Fruit fly (Drosophila melanogaster) whole organism, prepupa: ENCODE results near the gene bun.

ENCODE experiments used
- Blimp-1 ChIP-seq: fragments of 200-800 bp; sonication (Bioruptor generic); optimal IDR thresholded peaks from 3 replicates; lab custom pipeline; 2017; ENCODE audit warnings: missing biosample characterization, missing genetic modification characterization, mild to moderate bottlenecking, moderate library complexity, missing genetic modification reagents
- CG10669 ChIP-seq: fragments of 200-800 bp; sonication (Bioruptor generic); optimal IDR thresholded peaks from 3 replicates; lab custom pipeline; 2018; ENCODE audit warnings: missing biosample characterization, mild to moderate bottlenecking, missing genetic modification characterization, moderate library complexity
- CG11294 ChIP-seq: fragments of 200-800 bp; sonication (Bioruptor generic); IDR thresholded peaks from 2 replicates; pipeline ENCODE4 v1.3.6; 2022; ENCODE audit warnings: missing biosample characterization, missing genetic modification characterization
- CG16779 ChIP-seq: fragments of 200-800 bp; sonication (Bioruptor generic); optimal IDR thresholded peaks from 3 replicates; lab custom pipeline; 2017; ENCODE audit warnings: missing biosample characterization, mild to moderate bottlenecking, missing genetic modification characterization
- CG31627 ChIP-seq: fragments of 200-800 bp; sonication (Bioruptor generic); optimal IDR thresholded peaks from 3 replicates; lab custom pipeline; 2016; ENCODE audit warnings: missing biosample characterization, missing genetic modification characterization
- CG32006 ChIP-seq: fragments of 200-800 bp; sonication (Bioruptor generic); optimal IDR thresholded peaks from 3 replicates; lab custom pipeline; 2017; ENCODE audit warnings: missing biosample characterization, mild to moderate bottlenecking, missing genetic modification characterization
- CG3919 ChIP-seq: fragments of 200-800 bp; sonication (Bioruptor generic); optimal IDR thresholded peaks from 3 replicates; lab custom pipeline; 2016; ENCODE audit warnings: missing biosample characterization, missing genetic modification characterization
- CG6808 ChIP-seq: fragments of 200-800 bp; sonication (Bioruptor generic); optimal IDR thresholded peaks from 3 replicates; lab custom pipeline; 2017; ENCODE audit warnings: missing biosample characterization, missing genetic modification characterization, mild to moderate bottlenecking, moderate library complexity, missing genetic modification reagents
- CG6854 ChIP-seq: fragments of 200-800 bp; sonication (Bioruptor generic); optimal IDR thresholded peaks from 2 replicates; lab custom pipeline; 2017; ENCODE audit warnings: missing biosample characterization, mild to moderate bottlenecking, missing genetic modification characterization
- CG8119 ChIP-seq: fragments of 200-800 bp; sonication (Bioruptor generic); IDR thresholded peaks from 3 replicates; pipeline ENCODE4 v1.3.6; 2022; ENCODE audit warnings: missing biosample characterization, missing genetic modification characterization
- CG8632 ChIP-seq: fragments of 200-800 bp; sonication (Bioruptor generic); optimal IDR thresholded peaks from 3 replicates; lab custom pipeline; 2016; ENCODE audit warnings: missing biosample characterization, missing genetic modification characterization
- CG9139 ChIP-seq: fragments of 200-800 bp; sonication (Bioruptor generic); optimal IDR thresholded peaks from 3 replicates; lab custom pipeline; 2017; ENCODE audit warnings: missing biosample characterization, mild to moderate bottlenecking, missing genetic modification characterization
- Eip75B ChIP-seq: fragments of 200-800 bp; sonication (Bioruptor generic); optimal IDR thresholded peaks from 3 replicates; lab custom pipeline; 2016; ENCODE audit warnings: missing biosample characterization, missing genetic modification characterization
- Eip78C ChIP-seq: fragments of 200-800 bp; sonication (Bioruptor generic); peaks from one replicate; lab custom pipeline; 2016; ENCODE audit warnings: missing biosample characterization, missing genetic modification characterization
- Ets21C ChIP-seq: fragments of 200-800 bp; sonication (Bioruptor generic); optimal IDR thresholded peaks from 3 replicates; lab custom pipeline; 2016; ENCODE audit warnings: missing biosample characterization, missing genetic modification characterization
- Ets96B ChIP-seq: fragments of 200-800 bp; optimal IDR thresholded peaks from 2 replicates; lab custom pipeline; 2019; ENCODE audit warnings: missing biosample characterization, mild to moderate bottlenecking, missing genetic modification characterization, moderate library complexity
- Gug ChIP-seq: fragments of 200-800 bp; sonication (Bioruptor generic); IDR thresholded peaks from 2 replicates; pipeline ENCODE4 v1.3.6; 2022; ENCODE audit warnings: missing biosample characterization, missing genetic modification characterization
- Hr38 ChIP-seq: sonication (Bioruptor generic); optimal IDR thresholded peaks from 2 replicates; lab custom pipeline; 2016; ENCODE audit warnings: missing biosample characterization, missing genetic modification characterization
- Hr4 ChIP-seq: fragments of 200-800 bp; sonication (Bioruptor generic); optimal IDR thresholded peaks from 3 replicates; lab custom pipeline; 2016; ENCODE audit warnings: missing biosample characterization, missing genetic modification characterization
- Lpt ChIP-seq: fragments of 200-800 bp; sonication (Bioruptor generic); optimal IDR thresholded peaks from 3 replicates; lab custom pipeline; 2016; ENCODE audit warnings: missing biosample characterization, missing genetic modification characterization
- Met ChIP-seq: fragments of 200-800 bp; sonication (Bioruptor generic); optimal IDR thresholded peaks from 3 replicates; lab custom pipeline; 2016; ENCODE audit warnings: missing biosample characterization, missing genetic modification characterization
- OdsH ChIP-seq: fragments of 200-800 bp; sonication (Bioruptor generic); optimal IDR thresholded peaks from 3 replicates; lab custom pipeline; 2016; ENCODE audit warnings: missing biosample characterization, missing genetic modification characterization
- Smox ChIP-seq: fragments of 200-800 bp; sonication (Bioruptor generic); optimal IDR thresholded peaks from 3 replicates; lab custom pipeline; 2016; ENCODE audit warnings: missing biosample characterization, missing genetic modification characterization
- Sox102F ChIP-seq: fragments of 200-800 bp; sonication (Bioruptor generic); optimal IDR thresholded peaks from 2 replicates; lab custom pipeline; 2016; ENCODE audit warnings: missing biosample characterization, mild to moderate bottlenecking, missing genetic modification characterization
- cyc ChIP-seq: fragments of 200-800 bp; sonication (Bioruptor generic); optimal IDR thresholded peaks from 3 replicates; lab custom pipeline; 2016; ENCODE audit warnings: missing biosample characterization, missing genetic modification characterization
- dsx ChIP-seq: fragments of 200-800 bp; optimal IDR thresholded peaks from 3 replicates; lab custom pipeline; 2019; ENCODE audit warnings: missing biosample characterization, mild to moderate bottlenecking, missing genetic modification characterization, moderate library complexity; ENCODE audit not compliant: poor library complexity, severe bottlenecking
- eg ChIP-seq: fragments of 200-800 bp; sonication (Bioruptor generic); IDR thresholded peaks from 3 replicates; pipeline ENCODE4 v1.3.6; 2022; ENCODE audit warnings: missing biosample characterization, missing genetic modification characterization
- esn ChIP-seq: fragments of 200-800 bp; sonication (Bioruptor generic); optimal IDR thresholded peaks from 2 replicates; lab custom pipeline; 2016; ENCODE audit warnings: missing biosample characterization, mild to moderate bottlenecking, missing genetic modification characterization, moderate library complexity
- fd59A ChIP-seq: fragments of 200-800 bp; sonication (Bioruptor generic); optimal IDR thresholded peaks from 2 replicates; lab custom pipeline; 2017; ENCODE audit warnings: missing biosample characterization, mild to moderate bottlenecking, missing genetic modification characterization, missing genetic modification reagents
- fkh ChIP-seq: fragments of 200-800 bp; sonication (Bioruptor generic); optimal IDR thresholded peaks from 3 replicates; lab custom pipeline; 2017; ENCODE audit warnings: missing biosample characterization, mild to moderate bottlenecking, missing genetic modification characterization, moderate library complexity
- lz ChIP-seq: fragments of 200-800 bp; sonication (Bioruptor generic); optimal IDR thresholded peaks from 3 replicates; lab custom pipeline; 2016; ENCODE audit warnings: missing biosample characterization, missing genetic modification characterization
- net ChIP-seq: fragments of 200-800 bp; sonication (Bioruptor generic); optimal IDR thresholded peaks from 3 replicates; lab custom pipeline; 2016; ENCODE audit warnings: missing biosample characterization, missing genetic modification characterization
- pdm3 ChIP-seq: fragments of 200-800 bp; sonication (Bioruptor generic); optimal IDR thresholded peaks from 3 replicates; lab custom pipeline; 2016; ENCODE audit warnings: missing biosample characterization, missing genetic modification characterization
- salr ChIP-seq, 2 experiments: fragments of 200-800 bp; sonication (Bioruptor generic); optimal IDR thresholded peaks; 3 replicates each; lab custom pipeline; 2016 to 2018; ENCODE audit warnings: missing biosample characterization in 2 of 2, missing genetic modification characterization in 2 of 2, mild to moderate bottlenecking in 1 of 2
- ss ChIP-seq, 2 experiments: fragments of 200-800 bp; sonication (Bioruptor generic); optimal IDR thresholded peaks; 2 replicates in 1 of 2; 3 replicates in 1 of 2; lab custom pipeline; 2017 to 2018; ENCODE audit warnings: mild to moderate bottlenecking in 2 of 2, missing biosample characterization in 2 of 2, missing genetic modification characterization in 2 of 2, moderate library complexity in 1 of 2
- svp ChIP-seq: fragments of 200-800 bp; sonication (Bioruptor generic); peaks from one replicate; lab custom pipeline; 2016; ENCODE audit warnings: missing biosample characterization, missing genetic modification characterization
- topi ChIP-seq: fragments of 200-800 bp; sonication (Bioruptor generic); optimal IDR thresholded peaks from 3 replicates; lab custom pipeline; 2016; ENCODE audit warnings: missing biosample characterization, missing genetic modification characterization
- vri ChIP-seq: fragments of 200-800 bp; sonication (Bioruptor generic); optimal IDR thresholded peaks from 3 replicates; lab custom pipeline; 2016; ENCODE audit warnings: missing biosample characterization, mild to moderate bottlenecking, missing genetic modification characterization

Gene bun

dm6 chr2L:12507338-12508053 is 38.9 kb downstream of the bun start, which contains the start of gene CG43051 (continued):
- peak; percentile 13 for TF ChIP-seq Ets96B
- peak; percentile 14; the same call in 1 of the 2 replicates for TF ChIP-seq CG11294
- TF ChIP-seq CG8119 (GFP tag; lab: Robert Waterston, UW), result peak; percentile 54; the same call in 2 of the 3 replicates
- peak; percentile 64 for TF ChIP-seq esn (GFP tag; lab: Kevin White, UChicago)
- no peak for TF ChIP-seq CG10669 (GFP tag; lab: Kevin White, UChicago)
- no peak for TF ChIP-seq topi (GFP tag; lab: Kevin White, UChicago)
- no peak for TF ChIP-seq CG32006 (GFP tag; lab: Kevin White, UChicago)
- TF ChIP-seq pdm3 (GFP tag; lab: Kevin White, UChicago), result no peak
- peak; percentile 94 for TF ChIP-seq dsx
- peak; percentile 55 for TF ChIP-seq CG6808
- no peak for TF ChIP-seq lz (GFP tag; lab: Kevin White, UChicago)
- TF ChIP-seq Sox102F, result peak; percentile 75
- TF ChIP-seq CG16779, result peak; percentile 66
- TF ChIP-seq CG9139 (GFP tag; lab: Kevin White, UChicago), result peak; percentile 60
- TF ChIP-seq CG31627 (GFP tag; lab: Kevin White, UChicago), result no peak
- TF ChIP-seq CG3919 (GFP tag; lab: Kevin White, UChicago), result peak; percentile 44
- no peak for TF ChIP-seq Hr38 (GFP tag; lab: Kevin White, UChicago)
- peak; percentile 53 for TF ChIP-seq Met (GFP tag; lab: Kevin White, UChicago)
- TF ChIP-seq OdsH (GFP tag; lab: Kevin White, UChicago), result no peak
- 0 out of 3 replicates have a peak, but pooled peaks have one; percentile 28 for TF ChIP-seq eg (GFP tag; lab: Robert Waterston, UW)
- peak; percentile 89 for TF ChIP-seq vri (GFP tag; lab: Kevin White, UChicago)
- TF ChIP-seq Ets21C (GFP tag; lab: Kevin White, UChicago), result no peak
- no peak for TF ChIP-seq Hr4 (GFP tag; lab: Kevin White, UChicago)

dm6 chr2L:12506744-12507143 is 39.7 kb downstream of the bun start:
- TF ChIP-seq Lpt (GFP tag; lab: Kevin White, UChicago) (no peak), CG6808 (peak; percentile 3), vri (GFP tag; lab: Kevin White, UChicago) (peak; percentile 62), CG8632 (GFP tag; lab: Kevin White, UChicago) (no peak), CG31627 (GFP tag; lab: Kevin White, UChicago) (no peak), salr (GFP tag; optimal IDR thresholded peaks at IDR 0.05; lab: Kevin White, UChicago) (no peak), CG8119 (GFP tag; lab: Robert Waterston, UW) (no peak), fkh (peak; percentile 56), Eip78C (peak; percentile 31)

- TF ChIP-seq Lpt (GFP tag; lab: Kevin White, UChicago) (no peak), cyc (GFP tag; lab: Kevin White, UChicago) (no peak), Ets96B (no peak), CG31627 (GFP tag; lab: Kevin White, UChicago) (no peak), CG6854 (no peak), svp (GFP tag; lab: Kevin White, UChicago) (no peak), Hr4 (GFP tag; lab: Kevin White, UChicago) (no peak), Gug (no peak), CG16779 (no peak), fd59A (GFP tag; lab: Kevin White, UChicago) (no peak), net (GFP tag; lab: Kevin White, UChicago) (no peak), Eip75B (GFP tag; lab: Kevin White, UChicago) (no peak), CG6808 (no peak), Smox (GFP tag; lab: Kevin White, UChicago) (no peak), CG32006 (GFP tag; lab: Kevin White, UChicago) (no peak), ss (GFP tag; optimal IDR thresholded peaks at IDR 0.05; lab: Kevin White, UChicago) (no peak), Blimp-1 (GFP tag; lab: Kevin White, UChicago) (no peak)
These were observed 40.7 kb downstream of the bun start for dm6 chr2L:12505662-12506061.
